Worm (Caenorhabditis elegans): ENCODE results near the gene qui-1.

- no peak for TF ChIP-seq ama-1 (optimal IDR thresholded peaks at IDR 0.05)
- no peak for TF ChIP-seq ets-7 (tag; optimal IDR thresholded peaks at IDR 0.05)
- no peak for TF ChIP-seq tra-4 (tag; optimal IDR thresholded peaks at IDR 0.05)
- no peak for TF ChIP-seq flt-1 (GFP tag; IDR thresholded peaks at IDR 0.05)
- TF ChIP-seq aly-1 (tag; optimal IDR thresholded peaks at IDR 0.05), result no peak
- TF ChIP-seq ceh-13 (GFP tag; optimal IDR thresholded peaks at IDR 0.05), result no peak
- no peak for TF ChIP-seq hmg-4 (GFP tag; optimal IDR thresholded peaks at IDR 0.05)
- no peak for TF ChIP-seq tbx-37 (GFP tag; conservative IDR thresholded peaks at IDR 0.05)
- no peak for TF ChIP-seq scrt-1 (GFP tag; IDR thresholded peaks at IDR 0.05)
Observed at ce11 chrIV:13591645-13592044, 30.0 kb downstream of the qui-1 start, which contains the start of gene tsp-5.
